Fruit fly (Drosophila melanogaster) whole organism, embryonic: ENCODE measurements around the gene CG32202.
A peak's percentile ranks its signal among the peaks of the same experiment; 100 is the strongest.

Experiments
- Antp ChIP-seq: fragments of 200-800 bp; sonication (Bioruptor generic); optimal IDR thresholded peaks from 3 replicates; lab custom pipeline; 2016; ENCODE audit warnings: missing biosample characterization, missing genetic modification characterization
- Atf3 ChIP-seq: fragments of 200-800 bp; sonication (Bioruptor generic); optimal IDR thresholded peaks from 3 replicates; lab custom pipeline; 2016; ENCODE audit warnings: missing biosample characterization, missing genetic modification characterization
- Atf6 ChIP-seq: fragments of 200-800 bp; sonication (Bioruptor generic); IDR thresholded peaks from 2 replicates; pipeline ENCODE4 v1.3.6; 2022; ENCODE audit warnings: missing biosample characterization, missing genetic modification characterization
- CG10543 ChIP-seq: fragments of 200-800 bp; sonication (Bioruptor generic); optimal IDR thresholded peaks from 3 replicates; lab custom pipeline; 2017; ENCODE audit warnings: missing biosample characterization, mild to moderate bottlenecking, missing genetic modification characterization, moderate library complexity
- CG10979 ChIP-seq: fragments of 200-800 bp; sonication (Bioruptor generic); optimal IDR thresholded peaks from 2 replicates; lab custom pipeline; 2018; ENCODE audit warnings: missing biosample characterization, mild to moderate bottlenecking, missing genetic modification characterization, moderate library complexity
- CG11695 ChIP-seq: fragments of 200-800 bp; sonication (Bioruptor generic); IDR thresholded peaks from 3 replicates; pipeline ENCODE4 v1.3.6; 2022; ENCODE audit warnings: missing biosample characterization, missing genetic modification characterization
- CG12071 ChIP-seq: fragments of 200-800 bp; sonication (Bioruptor generic); optimal IDR thresholded peaks from 3 replicates; lab custom pipeline; 2018; ENCODE audit warnings: missing biosample characterization, mild to moderate bottlenecking, missing genetic modification characterization
- CG13296 ChIP-seq: fragments of 200-800 bp; sonication (Bioruptor generic); optimal IDR thresholded peaks from 3 replicates; lab custom pipeline; 2018; ENCODE audit warnings: missing biosample characterization, mild to moderate bottlenecking, missing genetic modification characterization
- CG13775 ChIP-seq: fragments of 200-800 bp; sonication (Bioruptor generic); optimal IDR thresholded peaks from 3 replicates; lab custom pipeline; 2017; ENCODE audit warnings: missing biosample characterization, mild to moderate bottlenecking, missing genetic modification characterization
- CG14014 ChIP-seq: fragments of 200-800 bp; sonication (Bioruptor generic); IDR thresholded peaks from 2 replicates; pipeline ENCODE4 v1.3.6; 2022; ENCODE audit warnings: missing biosample characterization, missing genetic modification characterization
- CG14441 ChIP-seq: fragments of 200-800 bp; sonication (Bioruptor generic); IDR thresholded peaks from 2 replicates; pipeline ENCODE4 v1.3.6; 2022; ENCODE audit warnings: missing biosample characterization, missing genetic modification characterization
- CG14860 ChIP-seq: fragments of 200-800 bp; sonication (Bioruptor generic); IDR thresholded peaks from 3 replicates; pipeline ENCODE4 v1.3.6; 2022; ENCODE audit warnings: missing biosample characterization, missing genetic modification characterization; ENCODE audit not compliant: partially characterized antibody
- CG15696 ChIP-seq: fragments of 200-800 bp; sonication (Bioruptor generic); optimal IDR thresholded peaks from 2 replicates; lab custom pipeline; 2019; ENCODE audit warnings: missing biosample characterization, mild to moderate bottlenecking, missing genetic modification characterization, moderate library complexity
- CG18011 ChIP-seq: fragments of 200-800 bp; sonication (Bioruptor generic); optimal IDR thresholded peaks from 2 replicates; lab custom pipeline; 2017; ENCODE audit warnings: missing biosample characterization, missing genetic modification characterization, mild to moderate bottlenecking, moderate library complexity, missing genotype
- CG2202 ChIP-seq: fragments of 200-800 bp; sonication (Bioruptor generic); optimal IDR thresholded peaks from 2 replicates; lab custom pipeline; 2018; ENCODE audit warnings: missing biosample characterization, mild to moderate bottlenecking, missing genetic modification characterization
- CG30020 ChIP-seq: fragments of 200-800 bp; optimal IDR thresholded peaks from 2 replicates; lab custom pipeline; 2019; ENCODE audit warnings: missing biosample characterization, mild to moderate bottlenecking, missing genetic modification characterization, moderate library complexity
- CG3065 ChIP-seq: fragments of 200-800 bp; sonication (Bioruptor generic); optimal IDR thresholded peaks from 2 replicates; lab custom pipeline; 2016; ENCODE audit warnings: missing biosample characterization, missing genetic modification characterization
- CG3407 ChIP-seq: fragments of 200-800 bp; sonication (Bioruptor generic); optimal IDR thresholded peaks from 2 replicates; lab custom pipeline; 2018; ENCODE audit warnings: missing biosample characterization, mild to moderate bottlenecking, missing genetic modification characterization
- CG34224 ChIP-seq: fragments of 200-800 bp; sonication (Bioruptor generic); IDR thresholded peaks from 3 replicates; pipeline ENCODE4 v1.3.6; 2022; ENCODE audit warnings: missing biosample characterization, missing genetic modification characterization; ENCODE audit not compliant: partially characterized antibody
- CG4282 ChIP-seq: fragments of 200-800 bp; sonication (Bioruptor generic); optimal IDR thresholded peaks from 2 replicates; lab custom pipeline; 2016; ENCODE audit warnings: missing biosample characterization, missing genetic modification characterization
- CG6272 ChIP-seq: fragments of 200-800 bp; sonication (Bioruptor generic); IDR thresholded peaks from 2 replicates; pipeline ENCODE4 v1.3.6; 2022; ENCODE audit warnings: missing biosample characterization, missing genetic modification characterization
- CG8944 ChIP-seq: fragments of 200-800 bp; sonication (Bioruptor generic); optimal IDR thresholded peaks from 3 replicates; lab custom pipeline; 2016; ENCODE audit warnings: missing biosample characterization, missing genetic modification characterization
- CG9727 ChIP-seq: fragments of 200-800 bp; sonication (Bioruptor generic); optimal IDR thresholded peaks from 3 replicates; lab custom pipeline; 2017; ENCODE audit warnings: missing biosample characterization, mild to moderate bottlenecking, missing genetic modification characterization
- D19B ChIP-seq: fragments of 200-800 bp; sonication (Bioruptor generic); optimal IDR thresholded peaks from 2 replicates; lab custom pipeline; 2017; ENCODE audit warnings: missing biosample characterization, mild to moderate bottlenecking, missing genetic modification characterization
- Dbx ChIP-seq: fragments of 200-800 bp; sonication (Bioruptor generic); IDR thresholded peaks from 3 replicates; pipeline ENCODE4 v1.3.6; 2022; ENCODE audit warnings: missing biosample characterization, missing genetic modification characterization
- Dip3 ChIP-seq: fragments of 200-800 bp; sonication (Bioruptor generic); optimal IDR thresholded peaks from 3 replicates; lab custom pipeline; 2016; ENCODE audit warnings: missing biosample characterization, missing genetic modification characterization
- Drgx ChIP-seq: fragments of 200-800 bp; sonication (Bioruptor generic); IDR thresholded peaks from 2 replicates; pipeline ENCODE4 v1.3.6; 2022; ENCODE audit warnings: missing biosample characterization, missing genetic modification characterization
- Lpt ChIP-seq: fragments of >200 bp; optimal IDR thresholded peaks from 2 replicates; lab custom pipeline; 2018; ENCODE audit warnings: missing biosample characterization, missing genetic modification characterization
- MBD-R2 ChIP-seq: fragments of 200-800 bp; sonication (Bioruptor generic); IDR thresholded peaks from 2 replicates; pipeline ENCODE4 v1.3.6; 2022; ENCODE audit warnings: missing biosample characterization, missing genetic modification characterization
- Mes4 ChIP-seq: fragments of 200-800 bp; sonication (Bioruptor generic); optimal IDR thresholded peaks from 2 replicates; lab custom pipeline; 2016; ENCODE audit warnings: missing biosample characterization, missing genetic modification characterization
- Nf-YA ChIP-seq: fragments of 200-800 bp; sonication (Bioruptor generic); IDR thresholded peaks from 2 replicates; pipeline ENCODE4 v1.3.6; 2022; ENCODE audit warnings: missing biosample characterization, missing genetic modification characterization
- Nf-YC ChIP-seq: fragments of 200-800 bp; optimal IDR thresholded peaks from 3 replicates; lab custom pipeline; 2019; ENCODE audit warnings: missing biosample characterization, mild to moderate bottlenecking, missing genetic modification characterization, moderate library complexity
- Opbp ChIP-seq: fragments of 200-800 bp; sonication (Bioruptor generic); IDR thresholded peaks from 3 replicates; pipeline ENCODE4 v1.3.6; 2022; ENCODE audit warnings: missing biosample characterization, missing genetic modification characterization; ENCODE audit not compliant: partially characterized antibody
- Rfx ChIP-seq: fragments of 200-800 bp; sonication (Bioruptor generic); IDR thresholded peaks from 2 replicates; pipeline ENCODE4 v1.3.6; 2022; ENCODE audit warnings: missing biosample characterization, missing genetic modification characterization
- Usf ChIP-seq: fragments of 200-800 bp; sonication (Bioruptor generic); optimal IDR thresholded peaks from 2 replicates; lab custom pipeline; 2017; ENCODE audit warnings: missing genotype, missing biosample characterization, missing genetic modification characterization
- ara ChIP-seq: fragments of 200-800 bp; sonication (Bioruptor generic); IDR thresholded peaks from 2 replicates; pipeline ENCODE4 v1.3.6; 2022; ENCODE audit warnings: missing biosample characterization, missing genetic modification characterization
- br ChIP-seq: fragments of >200 bp; optimal IDR thresholded peaks from 2 replicates; lab custom pipeline; 2017
- danr ChIP-seq: fragments of 200-800 bp; sonication (Bioruptor generic); IDR thresholded peaks from 2 replicates; pipeline ENCODE4 v1.3.6; 2022; ENCODE audit warnings: missing biosample characterization, missing genetic modification characterization
- fru ChIP-seq: fragments of >200 bp; optimal IDR thresholded peaks from 2 replicates; lab custom pipeline; 2017
- gem ChIP-seq: fragments of 200-800 bp; sonication (Bioruptor generic); optimal IDR thresholded peaks from 2 replicates; lab custom pipeline; 2019; ENCODE audit warnings: missing biosample characterization, mild to moderate bottlenecking, missing genetic modification characterization, moderate library complexity
- hbn ChIP-seq: fragments of 200-800 bp; sonication (Bioruptor generic); IDR thresholded peaks from 2 replicates; pipeline ENCODE4 v1.3.6; 2022; ENCODE audit warnings: missing biosample characterization, missing genetic modification characterization; ENCODE audit not compliant: partially characterized antibody
- jigr1 ChIP-seq: fragments of 200-800 bp; sonication (Bioruptor generic); IDR thresholded peaks from 3 replicates; pipeline ENCODE4 v1.3.6; 2022; ENCODE audit warnings: missing biosample characterization, missing genetic modification characterization
- kah ChIP-seq: fragments of 200-800 bp; sonication (Bioruptor generic); optimal IDR thresholded peaks from 2 replicates; lab custom pipeline; 2018; ENCODE audit warnings: missing biosample characterization, mild to moderate bottlenecking, missing genetic modification characterization
- lov ChIP-seq, 2 experiments: fragments of 200-800 bp in 1 of 2; fragments of >200 bp in 1 of 2; sonication (Bioruptor generic) in 1 of 2; IDR thresholded peaks in 1 of 2; optimal IDR thresholded peaks in 1 of 2; 2 replicates in 1 of 2; 3 replicates in 1 of 2; pipeline versions ENCODE4 v1.3.6 to Lab custom; 2017 to 2022; ENCODE audit warnings: missing biosample characterization in 1 of 2, missing genetic modification characterization in 1 of 2
- nmo ChIP-seq: fragments of 200-800 bp; sonication (Bioruptor generic); optimal IDR thresholded peaks from 2 replicates; lab custom pipeline; 2018; ENCODE audit warnings: missing biosample characterization, mild to moderate bottlenecking, missing genetic modification characterization, moderate library complexity
- oc ChIP-seq: fragments of 200-800 bp; sonication (Bioruptor generic); optimal IDR thresholded peaks from 2 replicates; lab custom pipeline; 2018; ENCODE audit warnings: missing biosample characterization, mild to moderate bottlenecking, missing genetic modification characterization, moderate library complexity
- slbo ChIP-seq: fragments of 200-800 bp; sonication (Bioruptor generic); IDR thresholded peaks from 2 replicates; pipeline ENCODE4 v1.3.6; 2022; ENCODE audit warnings: missing biosample characterization, missing genetic modification characterization
- sr ChIP-seq: fragments of 200-800 bp; sonication (Bioruptor generic); IDR thresholded peaks from 3 replicates; pipeline ENCODE4 v1.3.6; 2022; ENCODE audit warnings: missing biosample characterization, missing genetic modification characterization
- ssp ChIP-seq: fragments of 200-800 bp; sonication (Bioruptor generic); IDR thresholded peaks from 2 replicates; pipeline ENCODE4 v1.3.6; 2022; ENCODE audit warnings: missing biosample characterization, missing genetic modification characterization
- stwl ChIP-seq: fragments of 200-800 bp; sonication (Bioruptor generic); optimal IDR thresholded peaks from 3 replicates; lab custom pipeline; 2018; ENCODE audit warnings: missing biosample characterization, mild to moderate bottlenecking, missing genetic modification characterization, moderate library complexity
- tgo ChIP-seq: fragments of 200-800 bp; sonication (Bioruptor generic); IDR thresholded peaks from 3 replicates; pipeline ENCODE4 v1.3.6; 2022; ENCODE audit warnings: missing biosample characterization, missing genetic modification characterization
- trh ChIP-seq: fragments of 200-800 bp; sonication (Bioruptor generic); optimal IDR thresholded peaks from 2 replicates; lab custom pipeline; 2016; ENCODE audit warnings: missing biosample characterization, missing genetic modification characterization

The CG32202 gene

dm6 chr3L:18672203-18672602 is 9.8 kb upstream of the CG32202 start (continued):
- TF ChIP-seq Dip3 (no peak), br (no peak), CG2202 (tag; lab: Kevin White, UChicago) (no peak), gem (no peak), CG14860 (GFP tag; lab: Robert Waterston, UW) (no peak), Usf (no peak), CG3407 (no peak), CG4282 (no peak), CG13775 (GFP tag; lab: Kevin White, UChicago) (peak; percentile 18), CG14014 (GFP tag; lab: Robert Waterston, UW) (no peak), Mes4 (no peak), CG10543 (GFP tag; lab: Kevin White, UChicago) (no peak), CG34224 (GFP tag; lab: Robert Waterston, UW) (no peak), fru (lab: Kevin White, UChicago) (no peak), CG13296 (GFP tag; lab: Kevin White, UChicago) (no peak), Lpt (no peak), ssp (GFP tag; lab: Robert Waterston, UW) (no peak), ara (GFP tag; lab: Robert Waterston, UW) (no peak), sr (GFP tag; lab: Robert Waterston, UW) (no peak), CG6272 (GFP tag; lab: Robert Waterston, UW) (0 out of 2 replicates have a peak, but pooled peaks have one; percentile 30), oc (tag; lab: Kevin White, UChicago) (no peak), Nf-YC (no peak), Atf6 (GFP tag; lab: Robert Waterston, UW) (no peak), Antp (peak; percentile 41), CG10979 (no peak), stwl (tag; lab: Kevin White, UChicago) (peak; percentile 40), D19B (GFP tag; lab: Kevin White, UChicago) (no peak), slbo (GFP tag; lab: Robert Waterston, UW) (0 out of 2 replicates have a peak, but pooled peaks have one; percentile 20), Rfx (peak; percentile 63), CG12071 (GFP tag; lab: Kevin White, UChicago) (no peak), hbn (GFP tag; lab: Robert Waterston, UW) (no peak; the same call in 1 of the 2 replicates), CG14441 (GFP tag; lab: Robert Waterston, UW) (0 out of 2 replicates have a peak, but pooled peaks have one; percentile 21), CG30020 (no peak), nmo (peak; percentile 9), lov (optimal IDR thresholded peaks at IDR 0.05; lab: Kevin White, UChicago) (no peak), lov (GFP tag; IDR thresholded peaks at IDR 0.05; lab: Robert Waterston, UW) (no peak), CG11695 (GFP tag; lab: Robert Waterston, UW) (no peak), Atf3 (GFP tag; lab: Kevin White, UChicago) (no peak), tgo (GFP tag; lab: Robert Waterston, UW) (no peak), CG18011 (no peak), CG8944 (no peak), jigr1 (GFP tag; lab: Robert Waterston, UW) (no peak), Dbx (GFP tag; lab: Robert Waterston, UW) (no peak), Nf-YA (no peak), Drgx (GFP tag; lab: Robert Waterston, UW) (peak; percentile 36; the same call in 1 of the 2 replicates), Opbp (GFP tag; lab: Robert Waterston, UW) (0 out of 3 replicates have a peak, but pooled peaks have one; percentile 31), CG9727 (no peak), trh (GFP tag; lab: Kevin White, UChicago) (no peak), MBD-R2 (GFP tag; lab: Robert Waterston, UW) (peak; percentile 54; the same call in 1 of the 2 replicates), danr (GFP tag; lab: Robert Waterston, UW) (no peak), kah (GFP tag; lab: Kevin White, UChicago) (no peak), CG3065 (GFP tag; lab: Kevin White, UChicago) (no peak), CG15696 (no peak)
